Fruit fly (Drosophila melanogaster) whole organism, prepupa: Measurements from ENCODE around the gene Gr64c.

Source experiments
- Blimp-1 ChIP-seq: fragments of 200-800 bp; sonication (Bioruptor generic); optimal IDR thresholded peaks from 3 replicates; lab custom pipeline; 2017; ENCODE audit warnings: missing biosample characterization, missing genetic modification characterization, mild to moderate bottlenecking, moderate library complexity, missing genetic modification reagents
- CG3032 ChIP-seq: fragments of 200-800 bp; optimal IDR thresholded peaks from 2 replicates; lab custom pipeline; 2019; ENCODE audit warnings: missing biosample characterization, mild to moderate bottlenecking, missing genetic modification characterization, moderate library complexity
- CG32006 ChIP-seq: fragments of 200-800 bp; sonication (Bioruptor generic); optimal IDR thresholded peaks from 3 replicates; lab custom pipeline; 2017; ENCODE audit warnings: missing biosample characterization, mild to moderate bottlenecking, missing genetic modification characterization
- CG3919 ChIP-seq: fragments of 200-800 bp; sonication (Bioruptor generic); optimal IDR thresholded peaks from 3 replicates; lab custom pipeline; 2016; ENCODE audit warnings: missing biosample characterization, missing genetic modification characterization
- CG4318 ChIP-seq: fragments of 200-800 bp; sonication (Bioruptor generic); optimal IDR thresholded peaks from 3 replicates; lab custom pipeline; 2017; ENCODE audit warnings: missing biosample characterization, mild to moderate bottlenecking, missing genetic modification characterization
- CG6276 ChIP-seq: fragments of 200-800 bp; sonication (Bioruptor generic); optimal IDR thresholded peaks from 2 replicates; lab custom pipeline; 2017; ENCODE audit warnings: missing biosample characterization, mild to moderate bottlenecking, missing genetic modification characterization
- CG6808 ChIP-seq: fragments of 200-800 bp; sonication (Bioruptor generic); optimal IDR thresholded peaks from 3 replicates; lab custom pipeline; 2017; ENCODE audit warnings: missing biosample characterization, missing genetic modification characterization, mild to moderate bottlenecking, moderate library complexity, missing genetic modification reagents
- CG6854 ChIP-seq: fragments of 200-800 bp; sonication (Bioruptor generic); optimal IDR thresholded peaks from 2 replicates; lab custom pipeline; 2017; ENCODE audit warnings: missing biosample characterization, mild to moderate bottlenecking, missing genetic modification characterization
- CG8319 ChIP-seq: fragments of 200-800 bp; sonication (Bioruptor generic); optimal IDR thresholded peaks from 3 replicates; lab custom pipeline; 2016; ENCODE audit warnings: missing biosample characterization, missing genetic modification characterization
- CG8632 ChIP-seq: fragments of 200-800 bp; sonication (Bioruptor generic); optimal IDR thresholded peaks from 3 replicates; lab custom pipeline; 2016; ENCODE audit warnings: missing biosample characterization, missing genetic modification characterization
- CG9139 ChIP-seq: fragments of 200-800 bp; sonication (Bioruptor generic); optimal IDR thresholded peaks from 3 replicates; lab custom pipeline; 2017; ENCODE audit warnings: missing biosample characterization, mild to moderate bottlenecking, missing genetic modification characterization
- Eip78C ChIP-seq: fragments of 200-800 bp; sonication (Bioruptor generic); peaks from one replicate; lab custom pipeline; 2016; ENCODE audit warnings: missing biosample characterization, missing genetic modification characterization
- Ets21C ChIP-seq: fragments of 200-800 bp; sonication (Bioruptor generic); optimal IDR thresholded peaks from 3 replicates; lab custom pipeline; 2016; ENCODE audit warnings: missing biosample characterization, missing genetic modification characterization
- Ets96B ChIP-seq: fragments of 200-800 bp; optimal IDR thresholded peaks from 2 replicates; lab custom pipeline; 2019; ENCODE audit warnings: missing biosample characterization, mild to moderate bottlenecking, missing genetic modification characterization, moderate library complexity
- Hr39 ChIP-seq: fragments of 200-800 bp; sonication (Bioruptor generic); optimal IDR thresholded peaks from 2 replicates; lab custom pipeline; 2016; ENCODE audit warnings: missing biosample characterization, missing genetic modification characterization
- Smox ChIP-seq: fragments of 200-800 bp; sonication (Bioruptor generic); optimal IDR thresholded peaks from 3 replicates; lab custom pipeline; 2016; ENCODE audit warnings: missing biosample characterization, missing genetic modification characterization
- Sox102F ChIP-seq: fragments of 200-800 bp; sonication (Bioruptor generic); optimal IDR thresholded peaks from 2 replicates; lab custom pipeline; 2016; ENCODE audit warnings: missing biosample characterization, mild to moderate bottlenecking, missing genetic modification characterization
- Sox14 ChIP-seq: fragments of 200-800 bp; sonication (Bioruptor generic); optimal IDR thresholded peaks from 3 replicates; lab custom pipeline; 2016; ENCODE audit warnings: missing biosample characterization, missing genetic modification characterization
- achi ChIP-seq: fragments of 200-800 bp; sonication (Bioruptor generic); optimal IDR thresholded peaks from 3 replicates; lab custom pipeline; 2016; ENCODE audit warnings: missing biosample characterization, missing genetic modification characterization
- esn ChIP-seq: fragments of 200-800 bp; sonication (Bioruptor generic); optimal IDR thresholded peaks from 2 replicates; lab custom pipeline; 2016; ENCODE audit warnings: missing biosample characterization, mild to moderate bottlenecking, missing genetic modification characterization, moderate library complexity
- fd59A ChIP-seq: fragments of 200-800 bp; sonication (Bioruptor generic); optimal IDR thresholded peaks from 2 replicates; lab custom pipeline; 2017; ENCODE audit warnings: missing biosample characterization, mild to moderate bottlenecking, missing genetic modification characterization, missing genetic modification reagents
- fd85E ChIP-seq: fragments of 200-800 bp; sonication (Bioruptor generic); optimal IDR thresholded peaks from 3 replicates; lab custom pipeline; 2016; ENCODE audit warnings: missing biosample characterization, missing genetic modification characterization
- fkh ChIP-seq: fragments of 200-800 bp; sonication (Bioruptor generic); optimal IDR thresholded peaks from 3 replicates; lab custom pipeline; 2017; ENCODE audit warnings: missing biosample characterization, mild to moderate bottlenecking, missing genetic modification characterization, moderate library complexity
- net ChIP-seq: fragments of 200-800 bp; sonication (Bioruptor generic); optimal IDR thresholded peaks from 3 replicates; lab custom pipeline; 2016; ENCODE audit warnings: missing biosample characterization, missing genetic modification characterization
- pdm3 ChIP-seq: fragments of 200-800 bp; sonication (Bioruptor generic); optimal IDR thresholded peaks from 3 replicates; lab custom pipeline; 2016; ENCODE audit warnings: missing biosample characterization, missing genetic modification characterization
- salr ChIP-seq, 2 experiments: fragments of 200-800 bp; sonication (Bioruptor generic); optimal IDR thresholded peaks; 3 replicates each; lab custom pipeline; 2016 to 2018; ENCODE audit warnings: missing biosample characterization in 2 of 2, missing genetic modification characterization in 2 of 2, mild to moderate bottlenecking in 1 of 2
- ss ChIP-seq, 2 experiments: fragments of 200-800 bp; sonication (Bioruptor generic); optimal IDR thresholded peaks; 2 replicates in 1 of 2; 3 replicates in 1 of 2; lab custom pipeline; 2017 to 2018; ENCODE audit warnings: mild to moderate bottlenecking in 2 of 2, missing biosample characterization in 2 of 2, missing genetic modification characterization in 2 of 2, moderate library complexity in 1 of 2
- svp ChIP-seq: fragments of 200-800 bp; sonication (Bioruptor generic); peaks from one replicate; lab custom pipeline; 2016; ENCODE audit warnings: missing biosample characterization, missing genetic modification characterization
- topi ChIP-seq: fragments of 200-800 bp; sonication (Bioruptor generic); optimal IDR thresholded peaks from 3 replicates; lab custom pipeline; 2016; ENCODE audit warnings: missing biosample characterization, missing genetic modification characterization
- vri ChIP-seq: fragments of 200-800 bp; sonication (Bioruptor generic); optimal IDR thresholded peaks from 3 replicates; lab custom pipeline; 2016; ENCODE audit warnings: missing biosample characterization, mild to moderate bottlenecking, missing genetic modification characterization

Gene Gr64c

DNA sequence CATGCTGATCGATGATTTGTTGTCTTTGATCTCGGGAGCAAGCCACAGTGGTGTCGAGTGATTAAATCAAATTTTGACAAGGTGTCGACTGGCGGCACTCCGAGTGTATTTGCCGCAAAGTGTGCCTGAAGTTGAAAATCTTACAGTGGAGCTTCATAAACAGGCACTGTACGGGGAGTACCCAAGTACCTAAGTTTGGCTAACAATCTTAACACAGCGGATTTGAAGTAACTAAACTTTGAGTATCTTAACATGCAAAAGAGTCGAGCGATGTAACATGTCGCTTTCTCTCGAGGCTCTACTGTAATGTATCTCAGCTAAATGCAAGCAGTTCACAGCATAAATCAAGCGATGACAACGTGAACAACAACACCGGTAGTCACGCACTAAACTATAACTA lies 11.7 kb upstream of the Gr64c start (continued):
- TF ChIP-seq CG6854 (GFP tag; lab: Kevin White, UChicago) = no peak
- TF ChIP-seq ss (GFP tag; optimal IDR thresholded peaks at IDR 0.05; lab: Kevin White, UChicago) = no peak
- no peak for TF ChIP-seq Smox (GFP tag; lab: Kevin White, UChicago)
- peak; percentile 11 for TF ChIP-seq pdm3 (GFP tag; lab: Kevin White, UChicago)
- no peak for TF ChIP-seq fd85E (GFP tag; lab: Kevin White, UChicago)
- no peak for TF ChIP-seq Ets21C (GFP tag; lab: Kevin White, UChicago)
- TF ChIP-seq CG3919 (GFP tag; lab: Kevin White, UChicago) = peak; percentile 55
- TF ChIP-seq CG6276 = no peak
- TF ChIP-seq fd59A (GFP tag; lab: Kevin White, UChicago) = peak; percentile 15
- TF ChIP-seq achi = peak; percentile 15
- no peak for TF ChIP-seq vri (GFP tag; lab: Kevin White, UChicago)
- TF ChIP-seq CG3032 (tag; lab: Kevin White, UChicago) = peak; percentile 16

DNA sequence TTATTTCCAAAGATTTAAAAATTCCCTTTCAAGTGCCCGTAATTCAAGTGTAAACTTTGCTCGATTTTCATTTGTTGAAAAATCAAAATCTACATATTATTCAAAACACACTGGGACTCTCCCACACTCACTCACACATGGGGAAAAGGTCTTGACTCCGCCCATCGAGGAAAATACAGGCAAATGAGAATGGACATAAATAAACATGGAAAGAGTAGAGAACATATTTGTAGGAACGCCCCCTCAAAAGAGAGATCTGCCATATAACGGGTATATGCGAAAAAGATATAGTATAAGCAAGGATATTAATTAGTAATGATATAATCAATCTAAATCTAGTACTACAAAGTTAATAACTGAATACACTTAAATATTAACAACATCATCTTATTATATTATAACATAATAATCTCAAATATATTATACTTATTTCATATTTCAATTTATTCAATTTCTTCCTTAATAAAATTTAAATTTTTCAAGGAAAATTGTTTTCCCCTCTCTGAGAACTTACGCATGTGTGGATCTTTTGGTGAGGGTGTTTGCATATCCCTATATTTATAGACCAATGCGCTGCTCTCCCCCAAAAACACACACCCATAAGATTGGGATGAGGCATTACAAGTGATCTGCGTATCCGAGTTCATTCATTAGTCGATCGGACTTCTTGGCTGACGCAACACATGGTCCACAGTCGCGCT lies 10.0 kb upstream of the Gr64c start, which contains the start of gene FoxL1:
FoxL1 (plus strand) TSS at position 651 of the 701 bp plus-strand sequence.
- TF ChIP-seq CG6808 (GFP tag; lab: Kevin White, UChicago) (no peak), esn (GFP tag; lab: Kevin White, UChicago) (no peak), Hr39 (GFP tag; lab: Kevin White, UChicago) (no peak), CG8632 (GFP tag; lab: Kevin White, UChicago) (no peak), fd85E (GFP tag; lab: Kevin White, UChicago) (no peak), net (GFP tag; lab: Kevin White, UChicago) (no peak), CG8319 (GFP tag; lab: Kevin White, UChicago) (no peak), Eip78C (GFP tag; lab: Kevin White, UChicago) (no peak), topi (no peak), Ets96B (no peak), Sox14 (GFP tag; lab: Kevin White, UChicago) (no peak), salr (GFP tag; optimal IDR thresholded peaks at IDR 0.05; lab: Kevin White, UChicago) (no peak), CG32006 (GFP tag; lab: Kevin White, UChicago) (no peak), CG4318 (GFP tag; lab: Kevin White, UChicago) (no peak), Blimp-1 (GFP tag; lab: Kevin White, UChicago) (no peak)

DNA sequence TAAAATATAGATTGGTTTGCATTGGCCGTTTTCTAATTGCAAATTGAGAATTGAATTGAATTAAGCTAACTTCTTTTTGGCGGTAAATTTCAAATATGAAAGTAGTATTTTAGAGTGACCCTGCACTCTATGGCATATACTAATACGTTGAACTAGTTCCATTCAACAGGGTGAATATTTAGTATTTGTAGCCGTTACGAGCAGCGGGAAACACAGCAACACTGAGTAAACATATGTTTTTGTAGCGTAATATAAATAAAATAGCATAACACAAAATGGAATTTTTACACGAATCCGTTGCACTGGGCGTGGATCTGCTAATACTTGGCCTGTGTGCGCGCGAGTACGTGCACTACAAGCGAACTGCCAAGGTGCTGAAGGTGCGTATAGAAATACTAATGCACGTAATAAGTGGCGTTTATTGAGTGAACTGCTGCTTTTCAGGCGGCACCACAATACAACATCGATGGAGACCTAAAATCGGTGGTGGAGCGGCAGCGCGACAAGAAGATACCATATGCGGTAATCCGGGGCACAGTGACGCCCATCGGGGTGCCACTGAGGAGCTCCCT lies 7.1 kb upstream of the Gr64c start, which contains the start of gene Mul1:
Mul1 (plus strand) TSS at position 198 of the 572 bp plus-strand sequence.
- peak; percentile 90 for TF ChIP-seq fkh (GFP tag; lab: Kevin White, UChicago)
- TF ChIP-seq vri (GFP tag; lab: Kevin White, UChicago) = peak; percentile 28
- TF ChIP-seq Sox102F (GFP tag; lab: Kevin White, UChicago) = no peak
- TF ChIP-seq esn (GFP tag; lab: Kevin White, UChicago) = peak; percentile 5

DNA sequence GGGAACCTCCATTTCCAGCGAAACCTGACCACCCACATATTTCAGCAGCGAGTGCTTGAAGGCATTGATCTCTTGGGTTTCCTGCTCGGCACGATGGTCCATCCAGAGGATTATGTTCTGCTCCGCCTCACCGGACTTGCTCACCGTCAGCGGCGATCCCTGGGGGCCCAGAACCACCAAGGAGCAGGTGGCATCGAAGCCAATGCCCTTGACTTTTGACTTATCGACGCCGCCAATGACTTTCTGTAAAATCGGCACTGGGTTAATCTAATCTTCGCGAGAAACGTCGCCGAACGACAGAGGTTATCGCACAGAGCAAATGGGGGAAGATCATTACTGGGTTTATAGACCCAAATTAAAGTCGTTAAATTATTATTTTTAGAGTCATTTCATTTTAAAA lies 3.9 kb upstream of the Gr64c start:
- TF ChIP-seq svp = peak; percentile 91
- TF ChIP-seq CG9139 (GFP tag; lab: Kevin White, UChicago) = no peak
